Worm (Caenorhabditis elegans): ENCODE data around the gene clc-12.

- no peak for TF ChIP-seq dao-5 (tag; optimal IDR thresholded peaks at IDR 0.05)
- no peak for TF ChIP-seq W03F9.2 (tag; optimal IDR thresholded peaks at IDR 0.05)
Observed at ce11 chrV:17014050-17014449, 4.9 kb upstream of the clc-12 start, which contains the start of gene clc-13.
